Fruit fly (Drosophila melanogaster) whole organism, embryonic: ENCODE data around the gene Nepl20.

Source experiments
- Adf1 ChIP-seq: fragments of 200-800 bp; sonication (Bioruptor generic); IDR thresholded peaks from 2 replicates; pipeline ENCODE4 v1.3.6; 2022; ENCODE audit warnings: missing biosample characterization, missing genetic modification characterization
- Atf-2 ChIP-seq: fragments of 200-800 bp; sonication (Bioruptor generic); optimal IDR thresholded peaks from 2 replicates; lab custom pipeline; 2016; ENCODE audit warnings: missing biosample characterization, missing genetic modification characterization
- Awh ChIP-seq: fragments of 200-800 bp; sonication (Bioruptor generic); IDR thresholded peaks from 2 replicates; pipeline ENCODE4, ENCODE4 v1.3.6; 2022; ENCODE audit warnings: missing biosample characterization, missing genetic modification characterization
- Bdp1 ChIP-seq: fragments of 200-800 bp; sonication (Bioruptor generic); optimal IDR thresholded peaks from 3 replicates; lab custom pipeline; 2016; ENCODE audit warnings: missing biosample characterization, missing genetic modification characterization
- Bgb ChIP-seq: fragments of 200-800 bp; sonication (Bioruptor generic); IDR thresholded peaks from 2 replicates; pipeline ENCODE4 v1.3.6; 2022; ENCODE audit warnings: missing biosample characterization, missing genetic modification characterization; ENCODE audit not compliant: partially characterized antibody
- BtbVII ChIP-seq: fragments of 200-800 bp; sonication (Bioruptor generic); optimal IDR thresholded peaks from 3 replicates; lab custom pipeline; 2017; ENCODE audit warnings: missing biosample characterization, mild to moderate bottlenecking, missing genetic modification characterization
- CG10321 ChIP-seq: fragments of 200-800 bp; sonication (Bioruptor generic); IDR thresholded peaks from 2 replicates; pipeline ENCODE4 v1.3.6; 2022; ENCODE audit warnings: missing biosample characterization, missing genetic modification characterization
- CG10366 ChIP-seq: fragments of 200-800 bp; sonication (Bioruptor generic); IDR thresholded peaks from 2 replicates; pipeline ENCODE4 v1.3.6; 2022; ENCODE audit warnings: missing biosample characterization, missing genetic modification characterization
- CG10543 ChIP-seq: fragments of 200-800 bp; sonication (Bioruptor generic); optimal IDR thresholded peaks from 3 replicates; lab custom pipeline; 2017; ENCODE audit warnings: missing biosample characterization, mild to moderate bottlenecking, missing genetic modification characterization, moderate library complexity
- CG11456 ChIP-seq: fragments of 200-800 bp; sonication (Bioruptor generic); IDR thresholded peaks from 3 replicates; pipeline ENCODE4 v1.3.6; 2022; ENCODE audit warnings: missing biosample characterization, missing genetic modification characterization
- CG11696 ChIP-seq: fragments of 200-800 bp; sonication (Bioruptor generic); IDR thresholded peaks from 2 replicates; pipeline ENCODE4 v1.3.6; 2022; ENCODE audit warnings: missing biosample characterization, missing genetic modification characterization
- CG12236 ChIP-seq: fragments of 200-800 bp; sonication (Bioruptor generic); optimal IDR thresholded peaks from 2 replicates; lab custom pipeline; 2016; ENCODE audit warnings: missing biosample characterization, missing genetic modification characterization
- CG13775 ChIP-seq: fragments of 200-800 bp; sonication (Bioruptor generic); optimal IDR thresholded peaks from 3 replicates; lab custom pipeline; 2017; ENCODE audit warnings: missing biosample characterization, mild to moderate bottlenecking, missing genetic modification characterization
- CG14050 ChIP-seq: fragments of 200-800 bp; sonication (Bioruptor generic); IDR thresholded peaks from 3 replicates; pipeline ENCODE4 v1.3.6; 2022; ENCODE audit warnings: missing biosample characterization, missing genetic modification characterization
- CG14667 ChIP-seq: fragments of 200-800 bp; sonication (Bioruptor generic); IDR thresholded peaks from 2 replicates; pipeline ENCODE4 v1.3.6; 2022; ENCODE audit warnings: missing biosample characterization, missing genetic modification characterization
- CG15011 ChIP-seq: fragments of 200-800 bp; sonication (Bioruptor generic); optimal IDR thresholded peaks from 3 replicates; lab custom pipeline; 2018; ENCODE audit warnings: missing biosample characterization, mild to moderate bottlenecking, missing genetic modification characterization
- CG1602 ChIP-seq: fragments of 200-800 bp; sonication (Bioruptor generic); optimal IDR thresholded peaks from 3 replicates; lab custom pipeline; 2016; ENCODE audit warnings: missing biosample characterization, missing genetic modification characterization
- CG1603 ChIP-seq: fragments of 200-800 bp; sonication (Bioruptor generic); optimal IDR thresholded peaks from 2 replicates; lab custom pipeline; 2019; ENCODE audit warnings: missing biosample characterization, mild to moderate bottlenecking, missing genetic modification characterization, moderate library complexity
- CG1647 ChIP-seq: fragments of 200-800 bp; sonication (Bioruptor generic); optimal IDR thresholded peaks from 3 replicates; lab custom pipeline; 2016; ENCODE audit warnings: missing biosample characterization, missing genetic modification characterization
- CG16863 ChIP-seq: fragments of 200-800 bp; sonication (Bioruptor generic); optimal IDR thresholded peaks from 3 replicates; lab custom pipeline; 2016; ENCODE audit warnings: missing biosample characterization, missing genetic modification characterization
- CG17359 ChIP-seq: fragments of 200-800 bp; sonication (Bioruptor generic); optimal IDR thresholded peaks from 3 replicates; lab custom pipeline; 2018; ENCODE audit warnings: missing biosample characterization, mild to moderate bottlenecking, missing genetic modification characterization, moderate library complexity
- CG2199 ChIP-seq: fragments of 200-800 bp; sonication (Bioruptor generic); IDR thresholded peaks from 3 replicates; pipeline ENCODE4 v1.3.6; 2022; ENCODE audit warnings: missing biosample characterization, missing genetic modification characterization
- CG34224 ChIP-seq: fragments of 200-800 bp; sonication (Bioruptor generic); IDR thresholded peaks from 3 replicates; pipeline ENCODE4 v1.3.6; 2022; ENCODE audit warnings: missing biosample characterization, missing genetic modification characterization; ENCODE audit not compliant: partially characterized antibody
- CG4360 ChIP-seq: fragments of 200-800 bp; sonication (Bioruptor generic); IDR thresholded peaks from 2 replicates; pipeline ENCODE4 v1.3.6; 2022; ENCODE audit warnings: missing biosample characterization, missing genetic modification characterization
- CG8765 ChIP-seq: fragments of 200-800 bp; sonication (Bioruptor generic); IDR thresholded peaks from 2 replicates; pipeline ENCODE4 v1.3.6; 2022; ENCODE audit warnings: missing biosample characterization, missing genetic modification characterization
- Dek ChIP-seq: fragments of 200-800 bp; sonication (Bioruptor generic); optimal IDR thresholded peaks from 3 replicates; lab custom pipeline; 2019; ENCODE audit warnings: missing biosample characterization, mild to moderate bottlenecking, missing genetic modification characterization, moderate library complexity
- Fer1 ChIP-seq: fragments of 200-800 bp; sonication (Bioruptor generic); optimal IDR thresholded peaks from 2 replicates; lab custom pipeline; 2017; ENCODE audit warnings: missing biosample characterization, mild to moderate bottlenecking, missing genetic modification characterization
- Jarid2 ChIP-seq: fragments of 200-800 bp; sonication (Bioruptor generic); optimal IDR thresholded peaks from 3 replicates; lab custom pipeline; 2017; ENCODE audit warnings: mild to moderate bottlenecking, missing biosample characterization, missing genetic modification reagents, missing genetic modification characterization
- Kr ChIP-seq: fragments of 200-800 bp; sonication (Bioruptor generic); optimal IDR thresholded peaks from 2 replicates; lab custom pipeline; 2017; ENCODE audit warnings: missing biosample characterization, mild to moderate bottlenecking, missing genetic modification characterization
- MESR4 ChIP-seq: fragments of 200-800 bp; sonication (Bioruptor generic); optimal IDR thresholded peaks from 2 replicates; lab custom pipeline; 2018; ENCODE audit warnings: missing biosample characterization, mild to moderate bottlenecking, missing genetic modification characterization, moderate library complexity
- Ptx1 ChIP-seq: fragments of 200-800 bp; sonication (Bioruptor generic); IDR thresholded peaks from 2 replicates; pipeline ENCODE4 v1.3.6; 2022; ENCODE audit warnings: missing biosample characterization, missing genetic modification characterization
- Sox100B ChIP-seq: fragments of 200-800 bp; sonication (Bioruptor generic); optimal IDR thresholded peaks from 3 replicates; lab custom pipeline; 2018; ENCODE audit warnings: missing biosample characterization, mild to moderate bottlenecking, missing genetic modification characterization
- Stat92E ChIP-seq, 3 experiments: fragments of >200 bp in 2 of 3; fragments of 200-800 bp in 1 of 3; sonication (Bioruptor generic) in 1 of 3; optimal IDR thresholded peaks; 2 replicates each; lab custom pipeline; 2017 to 2019; ENCODE audit warnings: missing biosample characterization in 3 of 3, missing genetic modification characterization in 3 of 3, mild to moderate bottlenecking in 1 of 3, moderate library complexity in 1 of 3
- Tbp ChIP-seq: fragments of >200 bp; optimal IDR thresholded peaks from 2 replicates; lab custom pipeline; 2018; ENCODE audit warnings: missing biosample characterization, missing genetic modification characterization
- abd-A ChIP-seq: fragments of 200-800 bp; sonication (Bioruptor generic); optimal IDR thresholded peaks from 3 replicates; lab custom pipeline; 2019; ENCODE audit warnings: missing biosample characterization, mild to moderate bottlenecking, missing genetic modification characterization, moderate library complexity
- cato ChIP-seq: fragments of 200-800 bp; sonication (Bioruptor generic); optimal IDR thresholded peaks from 2 replicates; lab custom pipeline; 2016; ENCODE audit warnings: missing biosample characterization, missing genetic modification characterization, borderline replicate concordance
- croc ChIP-seq: fragments of 200-800 bp; sonication (Bioruptor generic); conservative IDR thresholded peaks from 3 replicates; pipeline ENCODE4 v1.3.6; 2022; ENCODE audit warnings: missing biosample characterization, missing genetic modification characterization
- crp ChIP-seq, 2 experiments: fragments of 200-800 bp; sonication (Bioruptor generic); optimal IDR thresholded peaks; 2 replicates in 1 of 2; 3 replicates in 1 of 2; lab custom pipeline; 2017; ENCODE audit warnings: missing biosample characterization in 2 of 2, missing genetic modification characterization in 2 of 2, mild to moderate bottlenecking in 1 of 2, moderate library complexity in 1 of 2
- dm ChIP-seq: fragments of 200-800 bp; sonication (Bioruptor generic); optimal IDR thresholded peaks from 3 replicates; lab custom pipeline; 2016; ENCODE audit warnings: missing biosample characterization, missing genetic modification characterization
- eve ChIP-seq, 2 experiments: fragments of >200 bp; optimal IDR thresholded peaks; 2 replicates each; lab custom pipeline; 2017; ENCODE audit warnings: missing biosample characterization in 2 of 2, missing genetic modification characterization in 2 of 2
- gce ChIP-seq: fragments of 200-800 bp; sonication (Bioruptor generic); IDR thresholded peaks from 3 replicates; pipeline ENCODE4 v1.3.6; 2022; ENCODE audit warnings: missing biosample characterization, missing genetic modification characterization
- grn ChIP-seq: fragments of 200-800 bp; sonication (Bioruptor generic); optimal IDR thresholded peaks from 3 replicates; lab custom pipeline; 2017; ENCODE audit warnings: missing biosample characterization, missing genetic modification characterization
- lola ChIP-seq, 3 experiments: fragments of >200 bp in 2 of 3; fragments of 200-800 bp in 1 of 3; sonication (Bioruptor generic) in 1 of 3; optimal IDR thresholded peaks; 2 replicates each; lab custom pipeline; 2017 to 2019; ENCODE audit warnings: missing biosample characterization in 3 of 3, missing genetic modification characterization in 3 of 3, mild to moderate bottlenecking in 1 of 3, moderate library complexity in 1 of 3
- mld ChIP-seq: fragments of 200-800 bp; sonication (Bioruptor generic); IDR thresholded peaks from 3 replicates; pipeline ENCODE4 v1.3.6; 2022; ENCODE audit warnings: missing biosample characterization, missing genetic modification characterization; ENCODE audit not compliant: partially characterized antibody
- otp ChIP-seq: fragments of 200-800 bp; sonication (Bioruptor generic); IDR thresholded peaks from 3 replicates; pipeline ENCODE4, ENCODE4 v1.3.6; 2022; ENCODE audit warnings: missing biosample characterization, missing genetic modification characterization
- p53 ChIP-seq: fragments of 200-800 bp; sonication (Bioruptor generic); optimal IDR thresholded peaks from 2 replicates; lab custom pipeline; 2016; ENCODE audit warnings: missing biosample characterization, missing genetic modification characterization
- sna ChIP-seq: fragments of 200-800 bp; sonication (Bioruptor generic); IDR thresholded peaks from 2 replicates; pipeline ENCODE4 v1.3.6; 2022; ENCODE audit warnings: missing biosample characterization, missing genetic modification characterization; ENCODE audit not compliant: partially characterized antibody
- yki ChIP-seq: fragments of >200 bp; optimal IDR thresholded peaks from 3 replicates; lab custom pipeline; 2018
- z ChIP-seq: fragments of 200-800 bp; sonication (Bioruptor generic); IDR thresholded peaks from 3 replicates; pipeline ENCODE4 v1.3.6; 2022; ENCODE audit warnings: missing biosample characterization, missing genetic modification characterization
- zfh1 ChIP-seq: fragments of 200-800 bp; sonication (Bioruptor generic); IDR thresholded peaks from 3 replicates; pipeline ENCODE4 v1.3.6; 2022; ENCODE audit warnings: missing biosample characterization, missing genetic modification characterization

Nepl20 gene

dm6 chr3R:28888561-28889426, 8.2 kb downstream of the Nepl20 start (continued):
- TF ChIP-seq CG2199 (GFP tag; lab: Robert Waterston, UW) (peak; percentile 51; the same call in 1 of the 3 replicates), mld (no peak), Fer1 (GFP tag; lab: Kevin White, UChicago) (peak; percentile 86), CG11696 (GFP tag; lab: Robert Waterston, UW) (no peak), CG11456 (GFP tag; lab: Robert Waterston, UW) (peak; percentile 87), Atf-2 (GFP tag; lab: Kevin White, UChicago) (peak; percentile 78), CG10321 (GFP tag; lab: Robert Waterston, UW) (no peak), CG1603 (peak; percentile 61), CG10543 (peak; percentile 91), CG14050 (peak; percentile 56; the same call in 2 of the 3 replicates), zfh1 (GFP tag; lab: Robert Waterston, UW) (peak; percentile 67), Bgb (no peak), yki (lab: Kevin White, UChicago) (no peak), CG1602 (GFP tag; lab: Kevin White, UChicago) (peak; percentile 58), z (GFP tag; lab: Robert Waterston, UW) (no peak), eve (GFP tag; optimal IDR thresholded peaks at IDR 0.05; lab: Kevin White, UChicago) (no peak), CG13775 (GFP tag; lab: Kevin White, UChicago) (peak; percentile 63), CG16863 (GFP tag; lab: Kevin White, UChicago) (peak; percentile 78), CG17359 (tag; lab: Kevin White, UChicago) (peak; percentile 77), CG12236 (GFP tag; lab: Kevin White, UChicago) (peak; percentile 62), abd-A (peak; percentile 89), Ptx1 (GFP tag; lab: Robert Waterston, UW) (peak; percentile 83), sna (GFP tag; lab: Robert Waterston, UW) (0 out of 2 replicates have a peak, but pooled peaks have one; percentile 12), CG1647 (peak; percentile 60), gce (GFP tag; lab: Robert Waterston, UW) (no peak), otp (GFP tag; lab: Robert Waterston, UW) (no peak), p53 (peak; percentile 61), Sox100B (peak; percentile 71), CG10366 (GFP tag; lab: Robert Waterston, UW) (peak; percentile 40; the same call in 1 of the 2 replicates), Awh (GFP tag; lab: Robert Waterston, UW) (no peak), Bdp1 (peak; percentile 70), Jarid2 (GFP tag; lab: Kevin White, UChicago) (no peak), cato (GFP tag; lab: Kevin White, UChicago) (peak; percentile 22), dm (GFP tag; lab: Kevin White, UChicago) (peak; percentile 74), Dek (tag; lab: Kevin White, UChicago) (peak; percentile 59), Tbp (GFP tag; lab: Kevin White, UChicago) (no peak)

dm6 chr3R:28889427-28889736, 8.8 kb downstream of the Nepl20 start:
- no peak for TF ChIP-seq BtbVII
- peak; percentile 18; the same call in 1 of the 3 replicates for TF ChIP-seq CG34224 (GFP tag; lab: Robert Waterston, UW)
- TF ChIP-seq MESR4 (GFP tag; lab: Kevin White, UChicago) = peak; percentile 52
- peak; percentile 5; the same call in 1 of the 2 replicates for TF ChIP-seq CG4360 (GFP tag; lab: Robert Waterston, UW)
- TF ChIP-seq grn = no peak
- 0 out of 3 replicates have a peak, but pooled peaks have one; percentile 9 for TF ChIP-seq z (GFP tag; lab: Robert Waterston, UW)
- TF ChIP-seq CG15011 (GFP tag; lab: Kevin White, UChicago) = no peak
- no peak for TF ChIP-seq CG8765 (GFP tag; lab: Robert Waterston, UW)
- TF ChIP-seq lola (GFP tag; optimal IDR thresholded peaks at IDR 0.05; lab: Kevin White, UChicago) = peak in 1 of 3 experiments; percentile 34
- no peak for TF ChIP-seq Kr
- peak in 1 of 3 experiments; percentile 78 for TF ChIP-seq Stat92E (GFP tag; optimal IDR thresholded peaks at IDR 0.05; lab: Kevin White, UChicago)
- TF ChIP-seq crp (GFP tag; optimal IDR thresholded peaks at IDR 0.05; lab: Kevin White, UChicago) = peak in 1 of 2 experiments; percentile 13
- TF ChIP-seq croc (GFP tag; lab: Robert Waterston, UW) = no peak
- TF ChIP-seq CG14667 = no peak
- TF ChIP-seq Adf1 (GFP tag; lab: Robert Waterston, UW) = peak; percentile 17
